Worm (Caenorhabditis elegans): ENCODE measurements around the gene fbxa-174.

Gene fbxa-174

DNA sequence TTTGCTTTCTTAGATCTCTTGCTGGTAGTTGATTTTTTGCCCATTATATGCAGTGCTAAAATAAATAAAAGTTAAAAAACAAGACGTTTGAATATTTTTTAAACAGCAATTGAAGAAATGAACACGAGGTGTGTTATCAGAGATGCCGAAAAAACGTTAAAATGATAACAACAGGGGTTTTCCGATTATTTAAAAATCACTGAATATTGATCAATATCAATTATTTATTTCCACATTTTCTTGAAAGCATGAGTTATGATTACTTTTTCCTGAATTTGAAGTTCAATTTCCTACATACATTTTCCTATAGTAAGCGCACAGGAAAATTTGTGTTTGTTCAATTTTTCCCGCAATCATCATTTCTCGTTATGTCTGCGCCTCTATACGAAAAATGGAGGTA lies 11.3 kb downstream of the fbxa-174 start:
- peak; percentile 25 for TF ChIP-seq duxl-1 (tag; optimal IDR thresholded peaks at IDR 0.05; ENCODE audit: poor library complexity)
- TF ChIP-seq daf-16 (GFP tag; optimal IDR thresholded peaks at IDR 0.05), result no peak
- peak; percentile 80 for TF ChIP-seq daf-16 (tag; optimal IDR thresholded peaks at IDR 0.05)
- TF ChIP-seq mxl-2 (GFP tag; conservative IDR thresholded peaks at IDR 0.05), result no peak
- peak; percentile 45 for TF ChIP-seq pqm-1 (tag; optimal IDR thresholded peaks at IDR 0.05)
- peak; percentile 34 for TF ChIP-seq nhr-28 (tag; optimal IDR thresholded peaks at IDR 0.05)
- TF ChIP-seq R02D3.7 (tag; optimal IDR thresholded peaks at IDR 0.05), result no peak

DNA sequence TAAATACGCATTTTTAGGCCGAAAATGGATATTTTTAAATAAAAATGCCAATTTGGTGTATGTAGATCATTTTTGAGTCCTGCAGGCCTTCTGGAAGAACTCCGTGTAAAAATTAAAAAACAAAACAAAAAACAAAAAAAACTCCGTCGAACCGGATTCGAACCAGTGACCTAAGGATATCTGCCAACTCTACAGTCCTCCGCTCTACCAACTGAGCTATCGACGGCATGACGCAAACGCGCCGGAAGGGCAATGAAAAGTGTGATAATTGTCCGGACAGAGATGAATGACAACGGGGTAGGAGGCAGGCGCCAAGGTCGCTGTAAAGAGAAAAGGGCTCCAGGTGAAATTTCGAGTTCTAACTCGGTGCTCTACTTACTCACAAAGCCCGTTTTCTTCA lies 16.0 kb downstream of the fbxa-174 start:
- TF ChIP-seq ceh-20 (GFP tag; IDR thresholded peaks at IDR 0.05) (no peak), dmd-6 (GFP tag; IDR thresholded peaks at IDR 0.05) (peak; percentile 24; the same call in 1 of the 2 replicates), daf-16 (GFP tag; optimal IDR thresholded peaks at IDR 0.05) (no peak), daf-16 (tag; optimal IDR thresholded peaks at IDR 0.05) (peak; percentile 13), zag-1 (tag; optimal IDR thresholded peaks at IDR 0.05) (no peak), madf-5 (GFP tag; IDR thresholded peaks at IDR 0.05) (0 out of 4 replicates have a peak, but pooled peaks of 1 of the 2 experiments have one; percentile 35), ceh-44 (GFP tag; IDR thresholded peaks at IDR 0.05) (no peak), egl-43 (GFP tag; IDR thresholded peaks at IDR 0.05) (peak; percentile 75), mes-2 (tag; optimal IDR thresholded peaks at IDR 0.05; ENCODE audit: poor library complexity, severe bottlenecking) (peak; percentile 1), dmd-8 (GFP tag; IDR thresholded peaks at IDR 0.05) (0 out of 2 replicates have a peak, but pooled peaks have one; percentile 29), nhr-237 (tag; optimal IDR thresholded peaks at IDR 0.05) (no peak), snpc-1.2 (GFP tag; IDR thresholded peaks at IDR 0.05) (peak; percentile 40; the same call in 1 of the 2 replicates), lim-7 (GFP tag; IDR thresholded peaks at IDR 0.05) (peak; percentile 73), lir-3 (tag; optimal IDR thresholded peaks at IDR 0.05) (no peak), tag-97 (GFP tag; IDR thresholded peaks at IDR 0.05) (no peak), unc-130 (GFP tag; optimal IDR thresholded peaks at IDR 0.05) (no peak), duxl-1 (tag; optimal IDR thresholded peaks at IDR 0.05; ENCODE audit: poor library complexity) (peak; percentile 65), F44E2.7 (GFP tag; IDR thresholded peaks at IDR 0.05) (no peak), T20F7.1 (GFP tag; optimal IDR thresholded peaks at IDR 0.05) (no peak), zfp-3 (GFP tag; conservative IDR thresholded peaks at IDR 0.05) (0 out of 2 replicates have a peak, but pooled peaks have one; percentile 39), F26F4.8 (GFP tag; conservative IDR thresholded peaks at IDR 0.05) (0 out of 2 replicates have a peak, but pooled peaks have one; percentile 24)

DNA sequence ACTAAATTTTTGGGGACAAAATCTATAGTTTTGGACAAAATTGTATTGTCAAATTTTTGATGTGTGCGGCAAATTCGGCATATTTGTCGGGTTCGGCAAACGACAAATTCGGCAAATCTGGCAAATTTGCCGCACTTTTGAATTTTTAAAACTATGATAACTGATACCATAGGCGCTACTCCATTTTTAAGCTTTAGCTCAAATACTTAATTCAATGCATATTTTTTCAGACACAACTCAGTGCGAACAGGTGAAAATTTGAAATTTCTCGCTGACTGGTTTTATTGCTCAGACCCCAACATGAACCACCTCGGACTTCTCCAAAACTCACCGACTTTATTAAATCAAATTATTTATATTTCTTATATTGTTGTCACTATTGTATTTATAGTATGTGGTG lies 18.0 kb downstream of the fbxa-174 start, which contains the start of gene srz-25:
Gene srz-25, plus strand, starts transcription at position 301 of the 400 bp plus-strand sequence.
- no peak for TF ChIP-seq lin-1 (GFP tag; IDR thresholded peaks at IDR 0.05)

DNA sequence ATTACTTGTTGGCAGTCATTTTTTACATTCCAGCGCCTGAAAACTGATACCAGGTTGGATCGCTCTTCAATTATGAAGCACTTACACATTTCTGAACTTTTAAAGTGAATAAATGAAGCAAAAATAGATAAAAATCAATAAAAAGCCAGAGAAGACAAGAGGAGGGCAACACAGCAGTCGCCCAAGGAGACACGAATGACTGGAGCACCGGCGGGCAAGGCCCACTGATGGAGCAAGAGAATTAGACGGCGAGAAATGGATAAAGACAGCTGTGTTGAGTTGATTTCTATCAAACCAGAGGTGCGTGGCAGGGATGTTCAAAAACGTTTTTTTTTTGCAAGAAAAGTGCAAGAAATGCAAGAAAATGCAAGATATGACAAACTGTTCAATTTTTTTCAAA lies 19.0 kb downstream of the fbxa-174 start:
- TF ChIP-seq mep-1 (tag; optimal IDR thresholded peaks at IDR 0.05), result no peak
- TF ChIP-seq aly-2 (tag; optimal IDR thresholded peaks at IDR 0.05), result no peak
- no peak for TF ChIP-seq ZK546.5 (tag; optimal IDR thresholded peaks at IDR 0.05)
- no peak for TF ChIP-seq nhr-25 (tag; optimal IDR thresholded peaks at IDR 0.05; ENCODE audit: borderline replicate concordance, insufficient read depth)
- no peak for TF ChIP-seq daf-8 (GFP tag; IDR thresholded peaks at IDR 0.05)
- TF ChIP-seq hlh-11 (tag; optimal IDR thresholded peaks at IDR 0.05), result no peak
- no peak for TF ChIP-seq daf-12 (tag; optimal IDR thresholded peaks at IDR 0.05)
- TF ChIP-seq php-3 (GFP tag; IDR thresholded peaks at IDR 0.05), result no peak
- no peak for TF ChIP-seq F44E2.7 (GFP tag; IDR thresholded peaks at IDR 0.05)
- no peak for TF ChIP-seq F37D6.2 (tag; optimal IDR thresholded peaks at IDR 0.05)
- no peak for TF ChIP-seq ctbp-1 (GFP tag; IDR thresholded peaks at IDR 0.05)
- no peak for TF ChIP-seq saeg-2 (GFP tag; IDR thresholded peaks at IDR 0.05)
- TF ChIP-seq unc-130 (GFP tag; optimal IDR thresholded peaks at IDR 0.05), result no peak
- no peak for TF ChIP-seq nhr-11 (tag; optimal IDR thresholded peaks at IDR 0.05)

Measured in whole organism, L4 larva.